Worm (Caenorhabditis elegans): ENCODE results near the gene nhr-150.

The nhr-150 gene

DNA sequence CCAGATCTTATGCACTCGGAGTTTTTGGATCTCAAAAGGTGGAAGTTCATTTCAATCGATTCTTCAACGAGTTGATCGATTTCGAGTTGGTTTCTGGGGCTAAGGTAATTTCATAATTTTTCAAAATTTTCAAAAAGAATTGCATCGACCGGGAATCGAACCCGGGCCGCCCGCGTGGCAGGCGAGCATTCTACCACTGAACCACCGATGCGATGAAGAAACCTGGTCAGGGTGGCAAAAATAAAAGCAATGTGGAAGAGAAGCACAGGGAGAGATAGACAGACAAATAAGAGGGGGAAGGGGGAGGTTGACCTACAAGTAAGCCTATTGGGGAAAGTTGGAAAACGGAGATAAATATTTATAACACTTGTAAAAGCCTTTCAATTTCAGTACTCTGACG lies 23.8 kb upstream of the nhr-150 start:
- TF ChIP-seq K02D7.2 (tag; optimal IDR thresholded peaks at IDR 0.05) (no peak), ceh-2 (tag; optimal IDR thresholded peaks at IDR 0.05) (peak; percentile 39), sdc-2 (tag; optimal IDR thresholded peaks at IDR 0.05) (no peak), ceh-6 (GFP tag; optimal IDR thresholded peaks at IDR 0.05) (peak; percentile 11), ceh-22 (tag; optimal IDR thresholded peaks at IDR 0.05) (no peak), unc-42 (tag; optimal IDR thresholded peaks at IDR 0.05) (no peak), C38D4.7 (GFP tag; optimal IDR thresholded peaks at IDR 0.05) (peak; percentile 64), pat-9 (tag; optimal IDR thresholded peaks at IDR 0.05) (peak; percentile 56), pag-3 (tag; optimal IDR thresholded peaks at IDR 0.05; ENCODE audit: borderline replicate concordance) (no peak), ets-4 (tag; optimal IDR thresholded peaks at IDR 0.05) (no peak), fax-1 (tag; optimal IDR thresholded peaks at IDR 0.05) (no peak), gmeb-2 (tag; optimal IDR thresholded peaks at IDR 0.05) (peak; percentile 41), che-1 (tag; optimal IDR thresholded peaks at IDR 0.05) (peak; percentile 51), sox-4 (tag; optimal IDR thresholded peaks at IDR 0.05) (peak; percentile 65), elt-4 (tag; optimal IDR thresholded peaks at IDR 0.05) (no peak), fkh-10 (GFP tag; optimal IDR thresholded peaks at IDR 0.05) (no peak), npax-4 (tag; optimal IDR thresholded peaks at IDR 0.05) (no peak), lim-6 (tag; optimal IDR thresholded peaks at IDR 0.05) (no peak), T23F11.4 (GFP tag; optimal IDR thresholded peaks at IDR 0.05) (peak; percentile 26), pax-1 (tag; optimal IDR thresholded peaks at IDR 0.05) (no peak), C08G9.2 (tag; optimal IDR thresholded peaks at IDR 0.05) (peak; percentile 2), pha-2 (tag; optimal IDR thresholded peaks at IDR 0.05) (no peak), lin-11 (tag; optimal IDR thresholded peaks at IDR 0.05) (no peak), hlh-30 (tag; optimal IDR thresholded peaks at IDR 0.05; ENCODE audit: insufficient read depth) (no peak), tbx-2 (tag; optimal IDR thresholded peaks at IDR 0.05) (peak; percentile 38), dmd-4 (tag; optimal IDR thresholded peaks at IDR 0.05; ENCODE audit: borderline replicate concordance) (no peak), ama-1 (optimal IDR thresholded peaks at IDR 0.05) (no peak), ceh-18 (tag; optimal IDR thresholded peaks at IDR 0.05) (no peak), ttx-3 (tag; optimal IDR thresholded peaks at IDR 0.05) (no peak), zip-5 (tag; optimal IDR thresholded peaks at IDR 0.05) (no peak), ceh-31 (tag; optimal IDR thresholded peaks at IDR 0.05) (peak; percentile 2), unc-86 (tag; optimal IDR thresholded peaks at IDR 0.05) (no peak), ceh-24 (tag; optimal IDR thresholded peaks at IDR 0.05) (no peak), eyg-1 (tag; optimal IDR thresholded peaks at IDR 0.05) (no peak), sox-2 (GFP tag; IDR thresholded peaks at IDR 0.05) (no peak), nhr-232 (tag; optimal IDR thresholded peaks at IDR 0.05) (peak; percentile 42), unc-3 (GFP tag; conservative IDR thresholded peaks at IDR 0.05) (no peak), unc-3 (tag; optimal IDR thresholded peaks at IDR 0.05) (no peak), ceh-48 (tag; optimal IDR thresholded peaks at IDR 0.05) (peak; percentile 27), ahr-1 (tag; optimal IDR thresholded peaks at IDR 0.05) (no peak), mec-3 (tag; optimal IDR thresholded peaks at IDR 0.05; ENCODE audit: borderline replicate concordance) (no peak), ceh-9 (tag; optimal IDR thresholded peaks at IDR 0.05) (no peak), rnt-1 (tag; optimal IDR thresholded peaks at IDR 0.05) (no peak), ceh-34 (tag; optimal IDR thresholded peaks at IDR 0.05) (peak; percentile 22), K09A11.1 (tag; optimal IDR thresholded peaks at IDR 0.05; ENCODE audit: insufficient read depth) (no peak), hlh-6 (tag; optimal IDR thresholded peaks at IDR 0.05) (peak; percentile 73), pros-1 (tag; optimal IDR thresholded peaks at IDR 0.05) (no peak), nfya-1 (tag; optimal IDR thresholded peaks at IDR 0.05) (peak; percentile 38), ztf-16 (tag; optimal IDR thresholded peaks at IDR 0.05) (no peak), syd-9 (tag; optimal IDR thresholded peaks at IDR 0.05) (no peak), F13H6.1 (tag; optimal IDR thresholded peaks at IDR 0.05) (no peak), tbx-7 (tag; optimal IDR thresholded peaks at IDR 0.05) (no peak), hlh-13 (GFP tag; optimal IDR thresholded peaks at IDR 0.05) (peak; percentile 23), ceh-19 (GFP tag; optimal IDR thresholded peaks at IDR 0.05) (peak; percentile 51)
